Worm (Caenorhabditis elegans) whole organism, L4 larva: ENCODE data around the gene ndub-6.

Source experiments
- F26F4.8 ChIP-seq: fragments of 200-800 bp; sonication (Bioruptor generic); conservative IDR thresholded peaks from 2 replicates; pipeline ENCODE4 v1.3.6; 2022; ENCODE audit warnings: missing genetic modification characterization, missing compliant biosample characterization
- F37D6.2 ChIP-seq: sonication (generic microtip); optimal IDR thresholded peaks from 2 replicates; lab custom pipeline; 2016; ENCODE audit warnings: mild to moderate bottlenecking, missing genetic modification characterization, missing compliant biosample characterization
- F44E2.7 ChIP-seq: fragments of 200-800 bp; sonication (Bioruptor generic); IDR thresholded peaks from 2 replicates; pipeline ENCODE4 v2.1.2; 2022; ENCODE audit warnings: missing genetic modification characterization, missing compliant biosample characterization
- R02D3.7 ChIP-seq: fragments of 150-350 bp; sonication (generic microtip); optimal IDR thresholded peaks from 3 replicates; lab custom pipeline; 2014; ENCODE audit warnings: missing biosample characterization, missing genetic modification characterization
- Y105C5A.15 ChIP-seq: fragments of 200-800 bp; sonication (Bioruptor generic); IDR thresholded peaks from 2 replicates; pipeline ENCODE4 v1.3.6; 2022; ENCODE audit warnings: missing genetic modification characterization, missing compliant biosample characterization
- Y75B8A.6 ChIP-seq: fragments of 200-800 bp; sonication (Bioruptor generic); IDR thresholded peaks from 2 replicates; pipeline ENCODE4 v1.3.6; 2022; ENCODE audit warnings: missing genetic modification reagents, missing genetic modification characterization, missing compliant biosample characterization
- ZK337.2 ChIP-seq: fragments of 200-800 bp; sonication (Bioruptor generic); IDR thresholded peaks from 2 replicates; pipeline ENCODE4 v1.3.6; 2022; ENCODE audit warnings: missing genetic modification reagents, missing genetic modification characterization, missing compliant biosample characterization
- ZK546.5 ChIP-seq, 2 experiments: sonication (generic microtip); optimal IDR thresholded peaks; 2 replicates each; lab custom pipeline; 2017; ENCODE audit warnings: missing biosample characterization in 2 of 2, missing genetic modification characterization in 2 of 2
- aha-1 ChIP-seq: fragments of 150-350 bp; peaks from one replicate; lab custom pipeline; 2014; ENCODE audit warnings: missing biosample characterization, missing genetic modification characterization
- ceh-82 ChIP-seq: sonication (generic microtip); optimal IDR thresholded peaks from 2 replicates; lab custom pipeline; 2017; ENCODE audit warnings: missing biosample characterization, missing genetic modification characterization
- ctbp-1 ChIP-seq: fragments of 200-800 bp; sonication (Bioruptor generic); IDR thresholded peaks from 2 replicates; pipeline ENCODE4 v1.3.6; 2022; ENCODE audit warnings: missing genetic modification reagents, missing genetic modification characterization, missing compliant biosample characterization
- daf-8 ChIP-seq: fragments of 200-800 bp; sonication (Bioruptor generic); IDR thresholded peaks from 2 replicates; pipeline ENCODE4 v1.3.6; 2022; ENCODE audit warnings: missing genetic modification characterization, missing compliant biosample characterization
- dve-1 ChIP-seq: sonication (generic microtip); optimal IDR thresholded peaks from 2 replicates; lab custom pipeline; 2017; ENCODE audit warnings: antibody characterized with exemption, mild to moderate bottlenecking, missing genetic modification characterization, missing compliant biosample characterization; ENCODE audit not compliant: insufficient read depth
- fos-1 ChIP-seq: fragments of 150-350 bp; optimal IDR thresholded peaks from 2 replicates; lab custom pipeline; 2014; ENCODE audit warnings: missing biosample characterization, missing genetic modification characterization
- hlh-11 ChIP-seq: fragments of 200-800 bp; sonication (Bioruptor generic); optimal IDR thresholded peaks from 2 replicates; lab custom pipeline; 2018; ENCODE audit warnings: mild to moderate bottlenecking, missing genetic modification characterization, missing compliant biosample characterization
- hlh-30 ChIP-seq: sonication (generic microtip); optimal IDR thresholded peaks from 2 replicates; lab custom pipeline; 2017; ENCODE audit warnings: antibody characterized with exemption, mild to moderate bottlenecking, missing genetic modification characterization, missing compliant biosample characterization; ENCODE audit not compliant: insufficient read depth
- hmg-1.1 ChIP-seq: fragments of 200-800 bp; sonication (Bioruptor generic); IDR thresholded peaks from 2 replicates; pipeline ENCODE4 v1.3.6; 2022; ENCODE audit warnings: missing genetic modification reagents, missing genetic modification characterization, missing compliant biosample characterization
- lim-7 ChIP-seq: fragments of 200-800 bp; sonication (Bioruptor generic); IDR thresholded peaks from 2 replicates; pipeline ENCODE4 v1.3.6; 2022; ENCODE audit warnings: missing genetic modification characterization, missing compliant biosample characterization
- lin-1 ChIP-seq: fragments of 200-800 bp; sonication (Bioruptor generic); IDR thresholded peaks from 2 replicates; pipeline ENCODE4 v1.3.6; 2022; ENCODE audit warnings: missing genetic modification reagents, missing genetic modification characterization, missing compliant biosample characterization
- lin-39 ChIP-seq: fragments of 150-350 bp; optimal IDR thresholded peaks from 2 replicates; lab custom pipeline; 2014; ENCODE audit warnings: missing biosample characterization, missing genetic modification reagents, missing genetic modification characterization
- mes-2 ChIP-seq: sonication (generic microtip); optimal IDR thresholded peaks from 2 replicates; lab custom pipeline; 2016; ENCODE audit warnings: missing genotype, mild to moderate bottlenecking, missing genetic modification characterization, missing compliant biosample characterization; ENCODE audit not compliant: poor library complexity, severe bottlenecking
- nhr-102 ChIP-seq: sonication (generic microtip); optimal IDR thresholded peaks from 2 replicates; lab custom pipeline; 2016; ENCODE audit warnings: mild to moderate bottlenecking, missing genetic modification characterization, moderate library complexity, missing compliant biosample characterization
- nhr-111 ChIP-seq: fragments of 200-800 bp; sonication (Bioruptor generic); optimal IDR thresholded peaks from 2 replicates; lab custom pipeline; 2018; ENCODE audit warnings: mild to moderate bottlenecking, missing genetic modification characterization, missing compliant biosample characterization
- nhr-28 ChIP-seq: fragments of 150-350 bp; optimal IDR thresholded peaks from 2 replicates; lab custom pipeline; 2014; ENCODE audit warnings: missing biosample characterization, missing genetic modification characterization
- nhr-48 ChIP-seq: sonication (generic microtip); optimal IDR thresholded peaks from 2 replicates; lab custom pipeline; 2016; ENCODE audit warnings: mild to moderate bottlenecking, missing genetic modification characterization, missing compliant biosample characterization
- nhr-6 ChIP-seq: fragments of 150-350 bp; optimal IDR thresholded peaks from 2 replicates; lab custom pipeline; 2014; ENCODE audit warnings: missing biosample characterization, missing genetic modification characterization
- nhr-76 ChIP-seq: fragments of 150-350 bp; optimal IDR thresholded peaks from 2 replicates; lab custom pipeline; 2014; ENCODE audit warnings: missing biosample characterization, missing genetic modification characterization
- nhr-77 ChIP-seq: fragments of 150-350 bp; optimal IDR thresholded peaks from 2 replicates; lab custom pipeline; 2014; ENCODE audit warnings: missing biosample characterization, missing genetic modification characterization
- pha-4 ChIP-seq, 2 experiments: fragments of 150-350 bp in 1 of 2; fragments of 200-800 bp in 1 of 2; sonication (Bioruptor generic) in 1 of 2; IDR thresholded peaks in 1 of 2; optimal IDR thresholded peaks in 1 of 2; 2 replicates each; pipeline versions ENCODE4 v1.3.6 to Lab custom; 2014 to 2022; ENCODE audit warnings: missing genetic modification characterization in 2 of 2, missing genetic modification reagents in 2 of 2, missing biosample characterization in 1 of 2, missing compliant biosample characterization in 1 of 2
- snpc-1.2 ChIP-seq: fragments of 200-800 bp; sonication (Bioruptor generic); IDR thresholded peaks from 2 replicates; pipeline ENCODE4 v1.3.6; 2022; ENCODE audit warnings: missing genetic modification reagents, missing genetic modification characterization, missing compliant biosample characterization
- snpc-4 ChIP-seq: fragments of 150-350 bp; optimal IDR thresholded peaks from 2 replicates; lab custom pipeline; 2014; ENCODE audit warnings: missing biosample characterization, missing genetic modification characterization
- unc-130 ChIP-seq: sonication (generic microtip); optimal IDR thresholded peaks from 2 replicates; lab custom pipeline; 2016; ENCODE audit warnings: missing genetic modification reagents, missing genetic modification characterization, missing compliant biosample characterization
- unc-62 ChIP-seq, 3 experiments: fragments of 150-350 bp in 1 of 3; sonication (generic microtip); optimal IDR thresholded peaks in 2 of 3; peaks in 1 of 3; 1 replicate in 1 of 3; 2 replicates in 2 of 3; lab custom pipeline; 2014 to 2017; ENCODE audit warnings: missing biosample characterization in 3 of 3, missing genetic modification characterization in 3 of 3, missing genetic modification reagents in 3 of 3, missing genotype in 1 of 3
- vab-7 ChIP-seq: fragments of 200-800 bp; sonication (Bioruptor generic); IDR thresholded peaks from 2 replicates; pipeline ENCODE4 v1.3.6; 2022; ENCODE audit warnings: missing genetic modification reagents, missing genetic modification characterization, missing compliant biosample characterization
- zag-1 ChIP-seq: fragments of 150-350 bp; optimal IDR thresholded peaks from 2 replicates; lab custom pipeline; 2014; ENCODE audit warnings: missing biosample characterization, missing genetic modification characterization
- ztf-7 ChIP-seq: fragments of 150-350 bp; optimal IDR thresholded peaks from 2 replicates; lab custom pipeline; 2014; ENCODE audit warnings: missing biosample characterization, missing genetic modification characterization

Gene ndub-6

ce11 chrIV:11700100-11700499 is 47.9 kb downstream of the ndub-6 start (continued):
- TF ChIP-seq mes-2 (no peak), unc-130 (no peak), nhr-28 (tag; lab: Kevin White, UChicago) (peak; percentile 4), vab-7 (GFP tag; lab: Robert Waterston, UW) (no peak), lim-7 (GFP tag; lab: Robert Waterston, UW) (no peak), fos-1 (tag; lab: Kevin White, UChicago) (no peak), nhr-76 (tag; lab: Kevin White, UChicago) (no peak), ctbp-1 (GFP tag; lab: Robert Waterston, UW) (no peak), F44E2.7 (no peak), ztf-7 (tag; lab: Kevin White, UChicago) (no peak)

DNA sequence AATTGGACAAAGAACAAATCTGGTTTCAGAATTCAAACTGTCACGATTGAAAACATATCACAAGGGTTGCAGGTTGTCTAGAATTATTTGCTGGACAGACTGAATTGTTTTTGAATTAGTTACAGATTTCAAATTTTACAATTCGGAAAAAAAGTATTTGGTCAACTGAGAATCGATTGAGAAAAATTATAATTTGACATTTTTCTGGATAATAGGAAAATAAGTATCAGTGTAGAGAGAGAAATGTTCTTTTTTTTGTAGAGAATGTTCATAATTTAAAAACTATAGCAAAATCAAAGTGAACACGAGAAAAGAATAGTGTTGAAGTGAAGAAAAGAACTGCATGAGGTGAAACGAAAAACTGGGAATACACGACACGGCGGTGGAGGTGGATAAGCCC is 48.5 kb downstream of the ndub-6 start, which contains the start of gene dpy-20:
dpy-20 (minus strand) TSS at position 101 of the 400 bp plus-strand sequence.
- no peak for TF ChIP-seq lin-39 (tag; lab: Kevin White, UChicago)
- no peak for TF ChIP-seq Y105C5A.15
- no peak for TF ChIP-seq fos-1 (tag; lab: Kevin White, UChicago)
- TF ChIP-seq lin-1 (GFP tag; lab: Robert Waterston, UW): no peak
- no peak for TF ChIP-seq R02D3.7 (tag; lab: Kevin White, UChicago)
- TF ChIP-seq nhr-6 (tag; lab: Kevin White, UChicago): no peak
- TF ChIP-seq Y75B8A.6 (GFP tag; lab: Robert Waterston, UW): no peak
- TF ChIP-seq nhr-111 (GFP tag; lab: Kevin White, UChicago): no peak
- no peak for TF ChIP-seq ZK546.5 (tag; optimal IDR thresholded peaks at IDR 0.05; lab: Kevin White, UChicago)
- TF ChIP-seq zag-1 (tag; lab: Kevin White, UChicago): no peak
- no peak for TF ChIP-seq snpc-4 (tag; lab: Kevin White, UChicago)

DNA sequence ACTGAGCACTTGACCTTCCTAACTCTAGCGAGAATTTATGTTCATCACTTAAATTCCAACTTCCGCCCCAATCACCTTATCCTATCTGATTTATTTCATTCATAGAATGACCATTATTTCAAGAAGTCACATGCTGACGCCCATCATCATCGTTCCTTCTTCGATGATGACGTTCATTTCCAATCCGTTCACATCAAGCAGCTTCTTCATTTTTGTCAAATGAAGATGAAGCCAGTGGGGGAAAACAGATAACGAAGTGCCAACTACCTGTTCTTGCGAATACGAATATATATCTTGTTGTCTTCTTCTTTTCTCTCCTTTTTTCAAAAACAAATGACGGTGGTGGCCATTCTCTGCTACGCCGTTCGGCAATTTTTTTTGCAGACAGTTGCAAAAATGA is 49.7 kb downstream of the ndub-6 start:
- TF ChIP-seq ZK337.2 (GFP tag; lab: Robert Waterston, UW) (no peak), hlh-11 (peak; percentile 47), nhr-48 (tag; lab: Kevin White, UChicago) (peak; percentile 12), hmg-1.1 (GFP tag; lab: Robert Waterston, UW) (no peak), ceh-82 (no peak), unc-62 (GFP tag; optimal IDR thresholded peaks at IDR 0.05 in 1 of 2; lab: Kevin White, UChicago) (peak in 1 of 2 experiments; percentile 33), unc-62 (tag; optimal IDR thresholded peaks at IDR 0.05; lab: Kevin White, UChicago) (no peak), nhr-77 (tag; lab: Kevin White, UChicago) (no peak), aha-1 (tag; lab: Kevin White, UChicago) (peak; percentile 79), Y75B8A.6 (GFP tag; lab: Robert Waterston, UW) (no peak), nhr-102 (no peak), snpc-1.2 (GFP tag; lab: Robert Waterston, UW) (no peak), F26F4.8 (GFP tag; lab: Robert Waterston, UW) (no peak), nhr-28 (tag; lab: Kevin White, UChicago) (peak; percentile 16), F37D6.2 (tag; lab: Kevin White, UChicago) (no peak), dve-1 (tag; lab: Kevin White, UChicago) (no peak), fos-1 (tag; lab: Kevin White, UChicago) (no peak), pha-4 (GFP tag; IDR thresholded peaks at IDR 0.05; lab: Robert Waterston, UW) (no peak), pha-4 (tag; optimal IDR thresholded peaks at IDR 0.05; lab: Kevin White, UChicago) (no peak), daf-8 (GFP tag; lab: Robert Waterston, UW) (no peak), hlh-30 (peak; percentile 19)
- TF ChIP-seq, all 104 proteins: peak for 6
